Fruit fly (Drosophila melanogaster): Measurements from ENCODE around the gene CG6005.

dm6 chr3R:19014742-19015422, 8.9 kb downstream of the CG6005 start:
- TF ChIP-seq CTCF (optimal IDR thresholded peaks at IDR 0.05) = no peak
- no peak for TF ChIP-seq CG8478 (optimal IDR thresholded peaks at IDR 0.05)

Data from S2 (cell line).